Worm (Caenorhabditis elegans): ENCODE results near the gene tdp-1.

Gene tdp-1

ce11 chrII:8997479-8997878, at the start of gene tdp-1, which contains the start of gene F44G4.3:
Gene tdp-1, plus strand, starts transcription at chrII:8997825.
Gene F44G4.3, minus strand, starts transcription at chrII:8997662.
- TF ChIP-seq ets-5 (GFP tag; IDR thresholded peaks at IDR 0.05) (no peak), C34B4.2 (tag; optimal IDR thresholded peaks at IDR 0.05) (no peak), hlh-4 (tag; optimal IDR thresholded peaks at IDR 0.05) (no peak), fkh-10 (GFP tag; optimal IDR thresholded peaks at IDR 0.05) (no peak), rnt-1 (tag; optimal IDR thresholded peaks at IDR 0.05) (no peak), unc-130 (tag; optimal IDR thresholded peaks at IDR 0.05) (no peak), mdl-1 (tag; optimal IDR thresholded peaks at IDR 0.05) (no peak), F16B12.6 (tag; optimal IDR thresholded peaks at IDR 0.05) (peak; percentile 84), ceh-82 (tag; optimal IDR thresholded peaks at IDR 0.05) (no peak), nhr-77 (tag; optimal IDR thresholded peaks at IDR 0.05) (no peak), vab-15 (tag; optimal IDR thresholded peaks at IDR 0.05) (peak; percentile 14), egl-27 (tag; optimal IDR thresholded peaks at IDR 0.05) (no peak), jun-1 (tag; optimal IDR thresholded peaks at IDR 0.05) (no peak), fkh-8 (tag; optimal IDR thresholded peaks at IDR 0.05) (no peak), blmp-1 (tag; optimal IDR thresholded peaks at IDR 0.05) (no peak), ceh-63 (GFP tag; optimal IDR thresholded peaks at IDR 0.05) (no peak), aly-2 (tag; optimal IDR thresholded peaks at IDR 0.05) (no peak), hlh-17 (GFP tag; optimal IDR thresholded peaks at IDR 0.05; ENCODE audit: borderline replicate concordance) (no peak), nhr-11 (tag; optimal IDR thresholded peaks at IDR 0.05) (no peak), hpl-2 (GFP tag; optimal IDR thresholded peaks at IDR 0.05) (no peak), xbp-1 (tag; optimal IDR thresholded peaks at IDR 0.05) (no peak), irx-1 (tag; optimal IDR thresholded peaks at IDR 0.05) (no peak), dsc-1 (tag; optimal IDR thresholded peaks at IDR 0.05) (no peak), fos-1 (tag; optimal IDR thresholded peaks at IDR 0.05) (no peak), ceh-88 (GFP tag; IDR thresholded peaks at IDR 0.05) (no peak), tlp-1 (tag; optimal IDR thresholded peaks at IDR 0.05) (no peak), pag-3 (tag; optimal IDR thresholded peaks at IDR 0.05; ENCODE audit: borderline replicate concordance, insufficient read depth) (no peak), ceh-90 (tag; optimal IDR thresholded peaks at IDR 0.05) (no peak), tbx-2 (tag; optimal IDR thresholded peaks at IDR 0.05) (no peak), lin-15B (tag; optimal IDR thresholded peaks at IDR 0.05) (no peak), mep-1 (tag; optimal IDR thresholded peaks at IDR 0.05) (peak; percentile 77), ztf-11 (tag; optimal IDR thresholded peaks at IDR 0.05) (no peak), skn-1 (tag; optimal IDR thresholded peaks at IDR 0.05) (no peak), efl-1 (optimal IDR thresholded peaks at IDR 0.05) (peak; percentile 31 to 35), efl-1 (GFP tag; optimal IDR thresholded peaks at IDR 0.05 in 1 of 2) (peak; percentile 49 to 91), C04F5.9 (tag; optimal IDR thresholded peaks at IDR 0.05) (no peak), unc-30 (tag; optimal IDR thresholded peaks at IDR 0.05) (no peak), aha-1 (tag; optimal IDR thresholded peaks at IDR 0.05) (no peak), elt-3 (tag; optimal IDR thresholded peaks at IDR 0.05) (no peak), mef-2 (tag; optimal IDR thresholded peaks at IDR 0.05) (no peak), nhr-12 (tag; optimal IDR thresholded peaks at IDR 0.05) (no peak), fkh-4 (tag; optimal IDR thresholded peaks at IDR 0.05; ENCODE audit: borderline replicate concordance) (no peak), ces-1 (GFP tag; optimal IDR thresholded peaks at IDR 0.05) (peak; percentile 24), snu-23 (GFP tag; optimal IDR thresholded peaks at IDR 0.05) (peak; percentile 15), lin-35 (GFP tag; optimal IDR thresholded peaks at IDR 0.05) (peak; percentile 14 to 55), ztf-4 (tag; optimal IDR thresholded peaks at IDR 0.05) (no peak), egl-13 (tag; optimal IDR thresholded peaks at IDR 0.05) (no peak), nhr-237 (tag; optimal IDR thresholded peaks at IDR 0.05) (no peak), C16A3.4 (tag; optimal IDR thresholded peaks at IDR 0.05) (no peak), nhr-71 (tag; optimal IDR thresholded peaks at IDR 0.05) (peak; percentile 14), unc-62 (GFP tag; optimal IDR thresholded peaks at IDR 0.05) (no peak), nhr-76 (tag; optimal IDR thresholded peaks at IDR 0.05) (no peak), efl-3 (GFP tag; optimal IDR thresholded peaks at IDR 0.05) (no peak), pax-3 (tag; optimal IDR thresholded peaks at IDR 0.05) (no peak), grh-1 (GFP tag; IDR thresholded peaks at IDR 0.05) (no peak)

Measured in whole organism, L1 larva.